Worm (Caenorhabditis elegans) whole organism, midembryonic: Measurements from ENCODE around the gene art-1.
A peak's percentile ranks its signal among the peaks of the same experiment; 100 is the strongest.

Experiments
- cog-1 ChIP-seq: sonication (generic microtip); optimal IDR thresholded peaks from 2 replicates; lab custom pipeline; 2016; ENCODE audit warnings: missing genetic modification characterization, missing compliant biosample characterization
- flt-1 ChIP-seq: fragments of 200-800 bp; sonication (Bioruptor generic); IDR thresholded peaks from 2 replicates; pipeline ENCODE4 v1.3.6; 2022; ENCODE audit warnings: missing genetic modification characterization, missing compliant biosample characterization
- klf-2 ChIP-seq: fragments of 200-800 bp; sonication (Bioruptor generic); conservative IDR thresholded peaks from 2 replicates; pipeline ENCODE4 v1.3.6; 2022; ENCODE audit warnings: missing genetic modification reagents, missing genetic modification characterization, missing compliant biosample characterization
- ref-1 ChIP-seq: fragments of 200-800 bp; sonication (Bioruptor generic); conservative IDR thresholded peaks from 2 replicates; pipeline ENCODE4 v1.3.6; 2022; ENCODE audit warnings: missing genetic modification reagents, missing genetic modification characterization, missing compliant biosample characterization
- tab-1 ChIP-seq: fragments of 200-800 bp; sonication (Bioruptor generic); IDR thresholded peaks from 2 replicates; pipeline ENCODE4 v1.3.6; 2022; ENCODE audit warnings: missing genetic modification characterization, missing compliant biosample characterization
- ztf-23 ChIP-seq: fragments of 200-800 bp; sonication (Bioruptor generic); IDR thresholded peaks from 2 replicates; pipeline ENCODE4 v1.3.6; 2022; ENCODE audit warnings: missing genetic modification reagents, missing genetic modification characterization, missing compliant biosample characterization
- ztf-29 ChIP-seq: fragments of 200-800 bp; sonication (Bioruptor generic); IDR thresholded peaks from 2 replicates; pipeline ENCODE4 v1.3.6; 2022; ENCODE audit warnings: missing genetic modification reagents, missing genetic modification characterization, missing compliant biosample characterization

ce11 chrII:6926054-6926453, 46.0 kb downstream of the art-1 start:
- TF ChIP-seq klf-2 (GFP tag; lab: Robert Waterston, UW) (no peak), ztf-29 (GFP tag; lab: Robert Waterston, UW) (no peak), tab-1 (GFP tag; lab: Robert Waterston, UW) (no peak), ztf-23 (GFP tag; lab: Robert Waterston, UW) (no peak), cog-1 (peak; percentile 29), flt-1 (GFP tag; lab: Robert Waterston, UW) (0 out of 2 replicates have a peak, but pooled peaks have one; percentile 51), ref-1 (GFP tag; lab: Robert Waterston, UW) (no peak)
